Worm (Caenorhabditis elegans): ENCODE measurements around the gene ZK616.3.

DNA sequence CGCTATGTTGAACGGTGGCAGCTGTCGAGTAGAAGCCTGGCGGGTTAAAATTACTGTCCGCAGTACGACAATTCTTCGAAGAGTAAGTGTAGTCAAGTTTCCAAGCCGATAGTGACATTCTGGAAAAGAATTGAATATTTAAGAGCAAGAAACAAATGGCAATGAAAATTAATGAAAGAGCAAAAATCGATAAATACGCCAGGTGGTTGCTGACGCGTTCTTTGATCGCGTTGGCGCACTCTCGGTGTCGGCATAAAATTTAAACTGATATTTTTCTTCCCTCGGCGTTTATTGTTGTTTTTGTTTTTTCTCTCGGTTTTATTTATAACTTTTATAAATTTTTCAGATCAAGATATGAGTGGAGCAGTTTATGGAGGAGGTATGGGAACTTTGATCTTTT, 2.2 kb upstream of the ZK616.3 start, which contains the start of the genes perm-3 and swsn-6:
- TF ChIP-seq nhr-76 (tag; optimal IDR thresholded peaks at IDR 0.05) (no peak), T26A8.4 (GFP tag; IDR thresholded peaks at IDR 0.05) (no peak), nhr-102 (tag; optimal IDR thresholded peaks at IDR 0.05) (peak; percentile 76), ces-1 (GFP tag; optimal IDR thresholded peaks at IDR 0.05) (no peak), lim-7 (GFP tag; IDR thresholded peaks at IDR 0.05) (no peak), sdz-12 (GFP tag; optimal IDR thresholded peaks at IDR 0.05) (no peak), lsy-2 (tag; optimal IDR thresholded peaks at IDR 0.05) (peak; percentile 24 to 89), ceh-82 (tag; optimal IDR thresholded peaks at IDR 0.05) (no peak), nhr-237 (tag; optimal IDR thresholded peaks at IDR 0.05) (no peak), snpc-4 (tag; optimal IDR thresholded peaks at IDR 0.05) (no peak), lin-39 (tag; optimal IDR thresholded peaks at IDR 0.05) (no peak), pha-4 (GFP tag; IDR thresholded peaks at IDR 0.05) (peak; percentile 50; the same call in 1 of the 2 replicates), pha-4 (tag; optimal IDR thresholded peaks at IDR 0.05) (peak; percentile 50), nhr-25 (tag; optimal IDR thresholded peaks at IDR 0.05; ENCODE audit: borderline replicate concordance, insufficient read depth) (no peak), fkh-10 (GFP tag; optimal IDR thresholded peaks at IDR 0.05) (no peak)

All from whole organism, L4 larva.